Worm (Caenorhabditis elegans): ENCODE results near the gene cap-2.
A peak's percentile ranks its signal among the peaks of the same experiment; 100 is the strongest.

cap-2 gene

ce11 chrII:10917174-10917573 is 48.2 kb downstream of the cap-2 start, which contains the start of gene F44F4.10:
Gene F44F4.10, minus strand, starts transcription at chrII:10917274.
- no peak for TF ChIP-seq blmp-1 (tag; optimal IDR thresholded peaks at IDR 0.05; ENCODE audit: insufficient read depth)
- TF ChIP-seq elt-1 (tag; optimal IDR thresholded peaks at IDR 0.05): no peak
- no peak for TF ChIP-seq nhr-21 (tag; optimal IDR thresholded peaks at IDR 0.05)
- no peak for TF ChIP-seq skn-1 (tag; optimal IDR thresholded peaks at IDR 0.05)
- no peak for TF ChIP-seq egl-27 (tag; optimal IDR thresholded peaks at IDR 0.05)
- no peak for TF ChIP-seq C34F6.9 (tag; optimal IDR thresholded peaks at IDR 0.05)
- TF ChIP-seq snpc-4 (tag; optimal IDR thresholded peaks at IDR 0.05): no peak
- no peak for TF ChIP-seq F13H6.1 (tag; optimal IDR thresholded peaks at IDR 0.05)
- TF ChIP-seq ZK546.5 (tag; optimal IDR thresholded peaks at IDR 0.05): no peak
- TF ChIP-seq nhr-25 (tag; optimal IDR thresholded peaks at IDR 0.05): no peak
- no peak for TF ChIP-seq R02D3.7 (tag; optimal IDR thresholded peaks at IDR 0.05)
- TF ChIP-seq nhr-129 (tag; optimal IDR thresholded peaks at IDR 0.05): no peak
- TF ChIP-seq nhr-6 (tag; optimal IDR thresholded peaks at IDR 0.05): no peak
- TF ChIP-seq elt-3 (tag; optimal IDR thresholded peaks at IDR 0.05): no peak
- TF ChIP-seq lin-13 (GFP tag; optimal IDR thresholded peaks at IDR 0.05): no peak
- no peak for TF ChIP-seq lsy-2 (tag; optimal IDR thresholded peaks at IDR 0.05)

ce11 chrII:10918293-10918756 is 49.3 kb downstream of the cap-2 start, which contains the start of gene tba-4:
Gene tba-4, plus strand, starts transcription at chrII:10918706.
- TF ChIP-seq fos-1 (tag; optimal IDR thresholded peaks at IDR 0.05) (peak; percentile 60), ztf-4 (tag; optimal IDR thresholded peaks at IDR 0.05) (no peak)

All from whole organism, L2 larva.